Worm (Caenorhabditis elegans) whole organism, mixed stage, embryonic: ENCODE data around the gene twk-32.

Experiments used
- ceh-83 ChIP-seq: fragments of 200-800 bp; sonication (Bioruptor generic); optimal IDR thresholded peaks from 2 replicates; lab custom pipeline; 2018; ENCODE audit warnings: mild to moderate bottlenecking, missing genetic modification characterization, missing compliant biosample characterization
- elt-3 ChIP-seq: fragments of 150-350 bp; optimal IDR thresholded peaks from 2 replicates; lab custom pipeline; 2014; ENCODE audit warnings: missing biosample characterization, missing genetic modification characterization

ce11 chrV:13845136-13845535 is 48.7 kb downstream of the twk-32 start, which contains the start of gene srx-131:
- no peak for TF ChIP-seq elt-3 (tag; lab: Kevin White, UChicago)
- no peak for TF ChIP-seq ceh-83 (GFP tag; lab: Kevin White, UChicago)
